Fruit fly (Drosophila melanogaster) whole organism, embryonic: ENCODE data around the gene CG14079.

Source experiments
- Adf1 ChIP-seq: fragments of 200-800 bp; sonication (Bioruptor generic); IDR thresholded peaks from 2 replicates; pipeline ENCODE4 v1.3.6; 2022; ENCODE audit warnings: missing biosample characterization, missing genetic modification characterization
- CG10267 ChIP-seq: fragments of 200-800 bp; sonication (Bioruptor generic); optimal IDR thresholded peaks from 2 replicates; lab custom pipeline; 2018; ENCODE audit warnings: missing biosample characterization, mild to moderate bottlenecking, missing genetic modification characterization, moderate library complexity
- CG10366 ChIP-seq: fragments of 200-800 bp; sonication (Bioruptor generic); IDR thresholded peaks from 2 replicates; pipeline ENCODE4 v1.3.6; 2022; ENCODE audit warnings: missing biosample characterization, missing genetic modification characterization
- CG10462 ChIP-seq: fragments of 200-800 bp; sonication (Bioruptor generic); optimal IDR thresholded peaks from 2 replicates; lab custom pipeline; 2016; ENCODE audit warnings: missing biosample characterization, missing genetic modification characterization
- CG12071 ChIP-seq: fragments of 200-800 bp; sonication (Bioruptor generic); optimal IDR thresholded peaks from 3 replicates; lab custom pipeline; 2018; ENCODE audit warnings: missing biosample characterization, mild to moderate bottlenecking, missing genetic modification characterization
- CG12659 ChIP-seq: fragments of 200-800 bp; sonication (Bioruptor generic); optimal IDR thresholded peaks from 3 replicates; lab custom pipeline; 2017; ENCODE audit warnings: mild to moderate bottlenecking, missing biosample characterization, missing genetic modification reagents, missing genetic modification characterization
- CG13424 ChIP-seq: fragments of 200-800 bp; sonication (Bioruptor generic); optimal IDR thresholded peaks from 2 replicates; lab custom pipeline; 2019; ENCODE audit warnings: missing biosample characterization, mild to moderate bottlenecking, missing genetic modification characterization, moderate library complexity
- CG15514 ChIP-seq: fragments of 200-800 bp; sonication (Bioruptor generic); optimal IDR thresholded peaks from 3 replicates; lab custom pipeline; 2017; ENCODE audit warnings: missing biosample characterization, missing genetic modification characterization, mild to moderate bottlenecking, moderate library complexity, missing genetic modification reagents
- CG15601 ChIP-seq: fragments of 200-800 bp; sonication (Bioruptor generic); optimal IDR thresholded peaks from 3 replicates; lab custom pipeline; 2019; ENCODE audit warnings: missing biosample characterization, mild to moderate bottlenecking, missing genetic modification characterization, moderate library complexity
- CG31388 ChIP-seq: fragments of 200-800 bp; sonication (Bioruptor generic); optimal IDR thresholded peaks from 2 replicates; lab custom pipeline; 2016; ENCODE audit warnings: missing biosample characterization, missing genetic modification characterization
- CG4424 ChIP-seq: fragments of 200-800 bp; sonication (Bioruptor generic); optimal IDR thresholded peaks from 3 replicates; lab custom pipeline; 2016; ENCODE audit warnings: missing biosample characterization, missing genetic modification characterization
- CG4617 ChIP-seq: fragments of 200-800 bp; sonication (Bioruptor generic); optimal IDR thresholded peaks from 3 replicates; lab custom pipeline; 2016; ENCODE audit warnings: missing biosample characterization, missing genetic modification characterization, borderline replicate concordance
- CG4707 ChIP-seq: fragments of 200-800 bp; sonication (Bioruptor generic); optimal IDR thresholded peaks from 2 replicates; lab custom pipeline; 2018; ENCODE audit warnings: missing biosample characterization, mild to moderate bottlenecking, missing genetic modification characterization, moderate library complexity
- CG6175 ChIP-seq: fragments of 200-800 bp; sonication (Bioruptor generic); IDR thresholded peaks from 3 replicates; pipeline ENCODE4 v1.3.6; 2022; ENCODE audit warnings: missing biosample characterization, missing genetic modification characterization
- Dp ChIP-seq: fragments of 200-800 bp; sonication (Bioruptor generic); optimal IDR thresholded peaks from 2 replicates; lab custom pipeline; 2018; ENCODE audit warnings: missing biosample characterization, mild to moderate bottlenecking, missing genetic modification characterization, moderate library complexity
- E2f2 ChIP-seq: fragments of 200-800 bp; sonication (Bioruptor generic); IDR thresholded peaks from 2 replicates; pipeline ENCODE4 v1.3.6; 2022; ENCODE audit warnings: missing biosample characterization, missing genetic modification characterization
- H15 ChIP-seq: fragments of 200-800 bp; sonication (Bioruptor generic); IDR thresholded peaks from 3 replicates; pipeline ENCODE4 v1.3.6; 2022; ENCODE audit warnings: missing biosample characterization, missing genetic modification characterization
- HmgZ ChIP-seq: fragments of 200-800 bp; sonication (Bioruptor generic); optimal IDR thresholded peaks from 2 replicates; lab custom pipeline; 2018; ENCODE audit warnings: missing biosample characterization, mild to moderate bottlenecking, missing genetic modification characterization
- Jarid2 ChIP-seq: fragments of 200-800 bp; sonication (Bioruptor generic); optimal IDR thresholded peaks from 3 replicates; lab custom pipeline; 2017; ENCODE audit warnings: mild to moderate bottlenecking, missing biosample characterization, missing genetic modification reagents, missing genetic modification characterization
- Lhr ChIP-seq: fragments of 200-800 bp; sonication (Bioruptor generic); optimal IDR thresholded peaks from 3 replicates; lab custom pipeline; 2017; ENCODE audit warnings: mild to moderate bottlenecking, missing biosample characterization, missing genetic modification reagents, missing genetic modification characterization
- MBD-R2 ChIP-seq: fragments of 200-800 bp; sonication (Bioruptor generic); IDR thresholded peaks from 2 replicates; pipeline ENCODE4 v1.3.6; 2022; ENCODE audit warnings: missing biosample characterization, missing genetic modification characterization
- MESR4 ChIP-seq: fragments of 200-800 bp; sonication (Bioruptor generic); optimal IDR thresholded peaks from 2 replicates; lab custom pipeline; 2018; ENCODE audit warnings: missing biosample characterization, mild to moderate bottlenecking, missing genetic modification characterization, moderate library complexity
- Med ChIP-seq: fragments of 200-800 bp; sonication (Bioruptor generic); peaks from one replicate; lab custom pipeline; 2016; ENCODE audit warnings: missing biosample characterization, missing genetic modification characterization, mild to moderate bottlenecking, inconsistent platforms, moderate library complexity
- Mes4 ChIP-seq: fragments of 200-800 bp; sonication (Bioruptor generic); optimal IDR thresholded peaks from 2 replicates; lab custom pipeline; 2016; ENCODE audit warnings: missing biosample characterization, missing genetic modification characterization
- NC2α ChIP-seq: fragments of 200-800 bp; sonication (Bioruptor generic); optimal IDR thresholded peaks from 2 replicates; lab custom pipeline; 2016; ENCODE audit warnings: missing biosample characterization, missing genetic modification characterization
- PHDP ChIP-seq: fragments of 200-800 bp; sonication (Bioruptor generic); optimal IDR thresholded peaks from 3 replicates; lab custom pipeline; 2018; ENCODE audit warnings: missing biosample characterization, mild to moderate bottlenecking, missing genetic modification characterization, moderate library complexity
- Rfx ChIP-seq: fragments of 200-800 bp; sonication (Bioruptor generic); IDR thresholded peaks from 2 replicates; pipeline ENCODE4 v1.3.6; 2022; ENCODE audit warnings: missing biosample characterization, missing genetic modification characterization
- Rx ChIP-seq: fragments of 200-800 bp; sonication (Bioruptor generic); IDR thresholded peaks from 2 replicates; pipeline ENCODE4 v1.3.6; 2022; ENCODE audit warnings: missing biosample characterization, missing genetic modification characterization
- Sox100B ChIP-seq: fragments of 200-800 bp; sonication (Bioruptor generic); optimal IDR thresholded peaks from 3 replicates; lab custom pipeline; 2018; ENCODE audit warnings: missing biosample characterization, mild to moderate bottlenecking, missing genetic modification characterization
- Sry-β ChIP-seq: fragments of 200-800 bp; sonication (Bioruptor generic); optimal IDR thresholded peaks from 2 replicates; lab custom pipeline; 2018; ENCODE audit warnings: missing biosample characterization, mild to moderate bottlenecking, missing genetic modification characterization, moderate library complexity
- Xbp1 ChIP-seq: fragments of 200-800 bp; sonication (Bioruptor generic); optimal IDR thresholded peaks from 3 replicates; lab custom pipeline; 2016; ENCODE audit warnings: missing biosample characterization, mild to moderate bottlenecking, missing genetic modification characterization
- crol ChIP-seq: fragments of 200-800 bp; sonication (Bioruptor generic); IDR thresholded peaks from 2 replicates; pipeline ENCODE4 v1.3.6; 2022; ENCODE audit warnings: missing biosample characterization, missing genetic modification characterization
- cwo ChIP-seq: fragments of 200-800 bp; sonication (Bioruptor generic); optimal IDR thresholded peaks from 3 replicates; lab custom pipeline; 2017; ENCODE audit warnings: missing biosample characterization, missing genetic modification characterization, mild to moderate bottlenecking, moderate library complexity, missing genetic modification reagents
- dan ChIP-seq: fragments of 200-800 bp; sonication (Bioruptor generic); IDR thresholded peaks from 2 replicates; pipeline ENCODE4 v1.3.6; 2022; ENCODE audit warnings: missing biosample characterization, missing genetic modification characterization
- danr ChIP-seq: fragments of 200-800 bp; sonication (Bioruptor generic); IDR thresholded peaks from 2 replicates; pipeline ENCODE4 v1.3.6; 2022; ENCODE audit warnings: missing biosample characterization, missing genetic modification characterization
- gce ChIP-seq: fragments of 200-800 bp; sonication (Bioruptor generic); IDR thresholded peaks from 3 replicates; pipeline ENCODE4 v1.3.6; 2022; ENCODE audit warnings: missing biosample characterization, missing genetic modification characterization
- klu ChIP-seq: fragments of 200-800 bp; sonication (Bioruptor generic); IDR thresholded peaks from 2 replicates; pipeline ENCODE4 v1.3.6; 2022; ENCODE audit warnings: missing biosample characterization, missing genetic modification characterization
- lbe ChIP-seq: fragments of 200-800 bp; sonication (Bioruptor generic); optimal IDR thresholded peaks from 2 replicates; lab custom pipeline; 2016; ENCODE audit warnings: missing biosample characterization, mild to moderate bottlenecking, missing genetic modification characterization
- nmo ChIP-seq: fragments of 200-800 bp; sonication (Bioruptor generic); optimal IDR thresholded peaks from 2 replicates; lab custom pipeline; 2018; ENCODE audit warnings: missing biosample characterization, mild to moderate bottlenecking, missing genetic modification characterization, moderate library complexity
- pho ChIP-seq: fragments of 200-800 bp; sonication (Bioruptor generic); optimal IDR thresholded peaks from 2 replicates; lab custom pipeline; 2016; ENCODE audit warnings: missing biosample characterization, missing genetic modification characterization
- prd ChIP-seq, 3 experiments: fragments of >200 bp in 2 of 3; fragments of 200-800 bp in 1 of 3; sonication (Bioruptor generic) in 1 of 3; optimal IDR thresholded peaks in 2 of 3; IDR thresholded peaks in 1 of 3; 2 replicates in 2 of 3; 3 replicates in 1 of 3; pipeline versions ENCODE4 v1.3.6 to Lab custom; 2017 to 2022; ENCODE audit warnings: missing biosample characterization in 1 of 3, missing genetic modification characterization in 1 of 3
- pzg ChIP-seq: fragments of 200-800 bp; sonication (Bioruptor generic); optimal IDR thresholded peaks from 3 replicates; lab custom pipeline; 2018; ENCODE audit warnings: missing biosample characterization, mild to moderate bottlenecking, missing genetic modification characterization, moderate library complexity
- row ChIP-seq: fragments of 200-800 bp; sonication (Bioruptor generic); IDR thresholded peaks from 3 replicates; pipeline ENCODE4 v1.3.6; 2022; ENCODE audit warnings: missing biosample characterization, missing genetic modification characterization
- sens ChIP-seq: fragments of 200-800 bp; sonication (Bioruptor generic); peaks from one replicate; lab custom pipeline; 2016; ENCODE audit warnings: missing biosample characterization, missing genetic modification characterization
- stwl ChIP-seq: fragments of 200-800 bp; sonication (Bioruptor generic); optimal IDR thresholded peaks from 3 replicates; lab custom pipeline; 2018; ENCODE audit warnings: missing biosample characterization, mild to moderate bottlenecking, missing genetic modification characterization, moderate library complexity

CG14079 gene

dm6 chr3L:19092125-19093058, 5.4 kb upstream of the CG14079 start, which contains the start of gene MESR6 (continued):
- TF ChIP-seq CG4707 (GFP tag; lab: Kevin White, UChicago) (no peak), dan (no peak), klu (GFP tag; lab: Robert Waterston, UW) (no peak; the same call in 1 of the 2 replicates), Rx (GFP tag; lab: Robert Waterston, UW) (no peak), Jarid2 (GFP tag; lab: Kevin White, UChicago) (no peak), cwo (GFP tag; lab: Kevin White, UChicago) (no peak), CG15601 (tag; lab: Kevin White, UChicago) (peak; percentile 58)

- TF ChIP-seq Adf1 (GFP tag; lab: Robert Waterston, UW) (no peak), stwl (tag; lab: Kevin White, UChicago) (peak; percentile 0), row (peak; percentile 74), pzg (GFP tag; lab: Kevin White, UChicago) (peak; percentile 22), CG10267 (tag; lab: Kevin White, UChicago) (peak; percentile 87), Sry-β (GFP tag; lab: Kevin White, UChicago) (peak; percentile 90), E2f2 (GFP tag; lab: Robert Waterston, UW) (peak; percentile 32; the same call in 1 of the 2 replicates), Med (peak; percentile 32), MBD-R2 (peak; percentile 84), sens (GFP tag; lab: Kevin White, UChicago) (peak; percentile 33), Sox100B (no peak), PHDP (tag; lab: Kevin White, UChicago) (peak; percentile 5), Xbp1 (GFP tag; lab: Kevin White, UChicago) (peak; percentile 89), CG4617 (GFP tag; lab: Kevin White, UChicago) (peak; percentile 22), MESR4 (GFP tag; lab: Kevin White, UChicago) (peak; percentile 61), Rfx (peak; percentile 15; the same call in 1 of the 2 replicates), HmgZ (tag; lab: Kevin White, UChicago) (peak; percentile 11), Dp (peak; percentile 20), CG15514 (GFP tag; lab: Kevin White, UChicago) (peak; percentile 27), gce (GFP tag; lab: Robert Waterston, UW) (no peak), lbe (GFP tag; lab: Kevin White, UChicago) (peak; percentile 4), CG13424 (tag; lab: Kevin White, UChicago) (no peak), CG12659 (GFP tag; lab: Kevin White, UChicago) (peak; percentile 17), pho (GFP tag; lab: Kevin White, UChicago) (no peak)
Observed at dm6 chr3L:19096032-19096431, 1.8 kb upstream of the CG14079 start, which contains the start of gene CNPYb. TSS of gene CNPYb (minus strand) at chr3L:19096217.

dm6 chr3L:19097102-19097501, 697 bp upstream of the CG14079 start:
- TF ChIP-seq Med, result peak; percentile 50
- TF ChIP-seq crol, result peak; percentile 64
- TF ChIP-seq Mes4 (GFP tag; lab: Kevin White, UChicago), result no peak

dm6 chr3L:19100188-19100587, 2.4 kb downstream of the CG14079 start, which contains the start of gene Gem2:
TSS of gene Gem2 (minus strand) at chr3L:19100363.
- TF ChIP-seq Lhr (GFP tag; lab: Kevin White, UChicago), result peak; percentile 55
- TF ChIP-seq CG4424 (GFP tag; lab: Kevin White, UChicago), result no peak
- TF ChIP-seq prd (optimal IDR thresholded peaks at IDR 0.05; lab: Kevin White, UChicago), result no peak
- TF ChIP-seq prd (GFP tag; IDR thresholded peaks at IDR 0.05; lab: Robert Waterston, UW), result 0 out of 3 replicates have a peak, but pooled peaks have one; percentile 7
- TF ChIP-seq NC2α (GFP tag; lab: Kevin White, UChicago), result no peak
- TF ChIP-seq CG10366 (GFP tag; lab: Robert Waterston, UW), result no peak
- no peak for TF ChIP-seq CG31388 (GFP tag; lab: Kevin White, UChicago)
- TF ChIP-seq H15 (GFP tag; lab: Robert Waterston, UW), result no peak
- peak; percentile 13 for TF ChIP-seq nmo (GFP tag; lab: Kevin White, UChicago)
- TF ChIP-seq CG10462 (GFP tag; lab: Kevin White, UChicago), result peak; percentile 30
- TF ChIP-seq CG12071 (GFP tag; lab: Kevin White, UChicago), result no peak
- no peak for TF ChIP-seq CG6175 (GFP tag; lab: Robert Waterston, UW)
- no peak for TF ChIP-seq danr (GFP tag; lab: Robert Waterston, UW)
